Worm (Caenorhabditis elegans) whole organism, young adult: Measurements from ENCODE around the gene F20D6.12.
A peak's percentile ranks its signal among the peaks of the same experiment; 100 is the strongest.

Experiments
- B0019.2 ChIP-seq: fragments of 200-800 bp; sonication (Bioruptor generic); conservative IDR thresholded peaks from 2 replicates; pipeline ENCODE4 v1.3.6; 2022; ENCODE audit warnings: missing genetic modification reagents, missing genetic modification characterization, missing compliant biosample characterization
- C17E4.6 ChIP-seq: fragments of 200-800 bp; sonication (Bioruptor generic); IDR thresholded peaks from 2 replicates; pipeline ENCODE4 v1.3.6; 2022; ENCODE audit warnings: missing genetic modification reagents, missing genetic modification characterization, missing compliant biosample characterization
- D2030.7 ChIP-seq: fragments of 200-800 bp; sonication (Bioruptor generic); IDR thresholded peaks from 2 replicates; pipeline ENCODE4 v1.3.6; 2022; ENCODE audit warnings: missing genetic modification reagents, missing genetic modification characterization, missing compliant biosample characterization
- F22D6.2 ChIP-seq: sonication (generic microtip); optimal IDR thresholded peaks from 2 replicates; lab custom pipeline; 2016; ENCODE audit warnings: mild to moderate bottlenecking, missing genetic modification characterization, missing compliant biosample characterization
- F33H1.4 ChIP-seq: fragments of 200-800 bp; sonication (Bioruptor generic); IDR thresholded peaks from 2 replicates; pipeline ENCODE4 v1.3.6; 2022; ENCODE audit warnings: missing genetic modification reagents, missing genetic modification characterization, missing compliant biosample characterization
- F39B2.1 ChIP-seq: fragments of 200-800 bp; sonication (Bioruptor generic); IDR thresholded peaks from 2 replicates; pipeline ENCODE4 v1.3.6; 2022; ENCODE audit warnings: missing genetic modification reagents, missing genetic modification characterization, missing compliant biosample characterization
- F57A8.1 ChIP-seq: fragments of 200-800 bp; sonication (Bioruptor generic); optimal IDR thresholded peaks from 2 replicates; lab custom pipeline; 2018; ENCODE audit warnings: mild to moderate bottlenecking, missing genetic modification characterization, moderate library complexity, missing compliant biosample characterization
- K12H6.12 ChIP-seq: fragments of 200-800 bp; sonication (Bioruptor generic); optimal IDR thresholded peaks from 2 replicates; lab custom pipeline; 2018; ENCODE audit warnings: mild to moderate bottlenecking, missing genetic modification characterization, missing compliant biosample characterization
- T07F8.4 ChIP-seq: sonication (generic microtip); optimal IDR thresholded peaks from 2 replicates; lab custom pipeline; 2016; ENCODE audit warnings: mild to moderate bottlenecking, missing genetic modification characterization, moderate library complexity, missing compliant biosample characterization
- T26A5.8 ChIP-seq: sonication (generic microtip); optimal IDR thresholded peaks from 2 replicates; lab custom pipeline; 2016; ENCODE audit warnings: missing genetic modification characterization, missing compliant biosample characterization
- Y56A3A.18 ChIP-seq: fragments of 200-800 bp; sonication (Bioruptor generic); IDR thresholded peaks from 2 replicates; pipeline ENCODE4 v1.3.6; 2022; ENCODE audit warnings: missing genetic modification reagents, missing genetic modification characterization, missing compliant biosample characterization
- ZK185.1 ChIP-seq: sonication (generic microtip); optimal IDR thresholded peaks from 2 replicates; lab custom pipeline; 2016; ENCODE audit warnings: mild to moderate bottlenecking, missing genetic modification characterization, missing compliant biosample characterization; ENCODE audit not compliant: poor library complexity, severe bottlenecking
- aptf-2 ChIP-seq: fragments of 200-800 bp; sonication (Bioruptor generic); conservative IDR thresholded peaks from 2 replicates; pipeline ENCODE4 v1.3.6; 2022; ENCODE audit warnings: missing genetic modification reagents, missing genetic modification characterization, missing compliant biosample characterization
- aptf-3 ChIP-seq: fragments of 200-800 bp; sonication (Bioruptor generic); IDR thresholded peaks from 2 replicates; pipeline ENCODE4 v1.3.6; 2022; ENCODE audit warnings: missing genetic modification characterization, missing compliant biosample characterization
- athp-1 ChIP-seq: sonication (generic microtip); optimal IDR thresholded peaks from 2 replicates; lab custom pipeline; 2017; ENCODE audit warnings: mild to moderate bottlenecking, missing genetic modification characterization, missing compliant biosample characterization
- attf-3 ChIP-seq: fragments of 200-800 bp; sonication (Bioruptor generic); conservative IDR thresholded peaks from 2 replicates; pipeline ENCODE4 v1.3.6; 2022; ENCODE audit warnings: missing genetic modification reagents, missing genetic modification characterization, missing compliant biosample characterization
- attf-5 ChIP-seq: fragments of 200-800 bp; sonication (Bioruptor generic); optimal IDR thresholded peaks from 2 replicates; lab custom pipeline; 2018; ENCODE audit warnings: mild to moderate bottlenecking, missing genetic modification characterization, missing compliant biosample characterization
- attf-6 ChIP-seq: fragments of 200-800 bp; sonication (Bioruptor generic); IDR thresholded peaks from 2 replicates; pipeline ENCODE4 v1.3.6; 2022; ENCODE audit warnings: missing genetic modification reagents, missing genetic modification characterization, missing compliant biosample characterization
- ccch-3 ChIP-seq: fragments of 200-800 bp; sonication (Bioruptor generic); optimal IDR thresholded peaks from 2 replicates; lab custom pipeline; 2018; ENCODE audit warnings: mild to moderate bottlenecking, missing genetic modification characterization, missing compliant biosample characterization
- cebp-2 ChIP-seq: fragments of 200-800 bp; sonication (Bioruptor generic); IDR thresholded peaks from 2 replicates; pipeline ENCODE4 v1.3.6; 2022; ENCODE audit warnings: missing genetic modification characterization, missing compliant biosample characterization
- ceh-58 ChIP-seq: fragments of 200-800 bp; sonication (Bioruptor generic); IDR thresholded peaks from 2 replicates; pipeline ENCODE4 v1.3.6; 2022; ENCODE audit warnings: missing genetic modification characterization, missing compliant biosample characterization
- dox-1 ChIP-seq: fragments of 200-800 bp; sonication (Bioruptor generic); IDR thresholded peaks from 2 replicates; pipeline ENCODE4 v1.3.6; 2022; ENCODE audit warnings: missing genetic modification reagents, missing genetic modification characterization, missing compliant biosample characterization
- egl-44 ChIP-seq: fragments of 200-800 bp; sonication (Bioruptor generic); IDR thresholded peaks from 2 replicates; pipeline ENCODE4 v1.3.6; 2022; ENCODE audit warnings: missing genetic modification reagents, missing genetic modification characterization, missing compliant biosample characterization
- fkh-3 ChIP-seq: sonication (generic microtip); optimal IDR thresholded peaks from 2 replicates; lab custom pipeline; 2016; ENCODE audit warnings: mild to moderate bottlenecking, missing genetic modification characterization, missing compliant biosample characterization
- gei-17 ChIP-seq: fragments of 200-800 bp; sonication (Bioruptor generic); optimal IDR thresholded peaks from 2 replicates; lab custom pipeline; 2018; ENCODE audit warnings: mild to moderate bottlenecking, missing genetic modification characterization, missing compliant biosample characterization
- hlh-12 ChIP-seq: sonication (generic microtip); optimal IDR thresholded peaks from 2 replicates; lab custom pipeline; 2016; ENCODE audit warnings: missing genetic modification characterization, missing compliant biosample characterization
- lag-1 ChIP-seq: fragments of 200-800 bp; sonication (Bioruptor generic); IDR thresholded peaks from 2 replicates; pipeline ENCODE4 v1.3.6; 2022; ENCODE audit warnings: missing genetic modification reagents, missing genetic modification characterization, missing compliant biosample characterization
- lin-26 ChIP-seq: fragments of 200-800 bp; sonication (Bioruptor generic); IDR thresholded peaks from 2 replicates; pipeline ENCODE4 v1.3.6; 2022; ENCODE audit warnings: missing genetic modification reagents, missing genetic modification characterization, missing compliant biosample characterization
- lin-40 ChIP-seq: sonication (generic microtip); optimal IDR thresholded peaks from 2 replicates; lab custom pipeline; 2016; ENCODE audit warnings: missing genetic modification characterization, mild to moderate bottlenecking, missing compliant biosample characterization, missing genotype, missing genetic modification reagents
- lsy-27 ChIP-seq: sonication (generic microtip); optimal IDR thresholded peaks from 2 replicates; lab custom pipeline; 2017; ENCODE audit warnings: missing genetic modification characterization, mild to moderate bottlenecking, missing compliant biosample characterization, antibody characterized with exemption, missing genotype, borderline replicate concordance; ENCODE audit not compliant: insufficient read depth
- mes-4 ChIP-seq: sonication (generic microtip); optimal IDR thresholded peaks from 2 replicates; lab custom pipeline; 2016; ENCODE audit warnings: missing genotype, missing genetic modification characterization, missing compliant biosample characterization
- nfya-1 ChIP-seq: sonication (generic microtip); optimal IDR thresholded peaks from 2 replicates; lab custom pipeline; 2017; ENCODE audit warnings: antibody characterized with exemption, missing compliant biosample characterization, missing genetic modification characterization, borderline replicate concordance; ENCODE audit not compliant: insufficient read depth
- nhr-27 ChIP-seq: fragments of 200-800 bp; sonication (Bioruptor generic); optimal IDR thresholded peaks from 2 replicates; lab custom pipeline; 2018; ENCODE audit warnings: mild to moderate bottlenecking, missing genetic modification characterization, moderate library complexity, missing compliant biosample characterization
- pha-4 ChIP-seq: fragments of 150-350 bp; sonication (generic microtip); optimal IDR thresholded peaks from 2 replicates; lab custom pipeline; 2014; ENCODE audit warnings: missing biosample characterization, missing genetic modification reagents, missing genetic modification characterization
- sea-2 ChIP-seq: fragments of 200-800 bp; sonication (Bioruptor generic); IDR thresholded peaks from 2 replicates; pipeline ENCODE4 v1.3.6; 2022; ENCODE audit warnings: missing genetic modification characterization, missing compliant biosample characterization
- tbx-9 ChIP-seq: sonication (generic microtip); optimal IDR thresholded peaks from 2 replicates; lab custom pipeline; 2016; ENCODE audit warnings: borderline replicate concordance, missing genetic modification characterization, inconsistent platforms, missing compliant biosample characterization
- tlf-1 ChIP-seq: fragments of 200-800 bp; sonication (Bioruptor generic); optimal IDR thresholded peaks from 2 replicates; lab custom pipeline; 2018; ENCODE audit warnings: mild to moderate bottlenecking, missing genetic modification characterization, missing compliant biosample characterization
- unc-130 ChIP-seq: sonication (generic microtip); optimal IDR thresholded peaks from 2 replicates; lab custom pipeline; 2016; ENCODE audit warnings: missing genetic modification reagents, missing genetic modification characterization, missing compliant biosample characterization
- unc-62 ChIP-seq: fragments of 150-350 bp; optimal IDR thresholded peaks from 2 replicates; lab custom pipeline; 2014; ENCODE audit warnings: missing biosample characterization, missing genetic modification reagents, missing genetic modification characterization
- ztf-28 ChIP-seq: fragments of 200-800 bp; sonication (Bioruptor generic); IDR thresholded peaks from 2 replicates; pipeline ENCODE4 v1.3.6; 2022; ENCODE audit warnings: missing genetic modification reagents, missing genetic modification characterization, missing compliant biosample characterization

Gene F20D6.12

DNA sequence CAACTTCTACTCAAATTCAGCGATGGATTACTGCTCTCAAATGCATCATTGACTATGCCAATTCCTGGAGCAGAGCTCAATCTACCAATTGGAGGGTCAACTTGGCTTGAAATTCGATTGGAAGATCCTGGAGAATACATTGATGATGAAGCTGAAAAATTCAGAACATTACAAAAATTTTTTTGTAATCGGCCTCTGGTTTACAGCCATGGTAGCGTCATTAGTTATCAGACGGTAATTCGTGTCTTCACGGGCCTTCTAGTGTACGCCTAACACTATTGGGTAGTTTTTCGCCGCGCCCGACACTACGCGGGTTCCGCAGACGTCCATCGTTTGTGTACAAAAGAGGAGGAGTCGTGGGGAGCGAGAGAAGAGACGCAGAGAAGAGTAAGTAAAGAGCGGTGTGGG, 38.8 kb upstream of the F20D6.12 start (continued):
- TF ChIP-seq pha-4 (tag; lab: Kevin White, UChicago) = no peak
- TF ChIP-seq attf-3 (GFP tag; lab: Robert Waterston, UW) = peak; percentile 77
- TF ChIP-seq C17E4.6 (GFP tag; lab: Robert Waterston, UW) = peak; percentile 83
- TF ChIP-seq nfya-1 (tag; lab: Kevin White, UChicago) = no peak
- peak; percentile 94 for TF ChIP-seq attf-6 (GFP tag; lab: Robert Waterston, UW)
- peak; percentile 71 for TF ChIP-seq F33H1.4
- TF ChIP-seq F22D6.2 (tag; lab: Kevin White, UChicago) = peak; percentile 41
- no peak for TF ChIP-seq ccch-3
- TF ChIP-seq aptf-2 (GFP tag; lab: Robert Waterston, UW) = 0 out of 2 replicates have a peak, but pooled peaks have one; percentile 53
- peak; percentile 40 for TF ChIP-seq athp-1 (tag; lab: Kevin White, UChicago)
- TF ChIP-seq lin-26 (GFP tag; lab: Robert Waterston, UW) = peak; percentile 59; the same call in 1 of the 2 replicates
- TF ChIP-seq unc-130 = peak; percentile 62
- TF ChIP-seq hlh-12 (tag; lab: Kevin White, UChicago) = no peak
- peak; percentile 82 for TF ChIP-seq F39B2.1 (GFP tag; lab: Robert Waterston, UW)
- TF ChIP-seq dox-1 (GFP tag; lab: Robert Waterston, UW) = peak; percentile 96
- peak; percentile 20 for TF ChIP-seq T07F8.4 (tag; lab: Kevin White, UChicago)
- TF ChIP-seq K12H6.12 (tag; lab: Kevin White, UChicago) = peak; percentile 54
- TF ChIP-seq D2030.7 (GFP tag; lab: Robert Waterston, UW) = peak; percentile 98
- peak; percentile 23 for TF ChIP-seq nhr-27 (tag; lab: Kevin White, UChicago)
- TF ChIP-seq tbx-9 (tag; lab: Kevin White, UChicago) = no peak
- 0 out of 2 replicates have a peak, but pooled peaks have one; percentile 38 for TF ChIP-seq egl-44
- no peak for TF ChIP-seq T26A5.8 (tag; lab: Kevin White, UChicago)
- TF ChIP-seq F57A8.1 (GFP tag; lab: Kevin White, UChicago) = no peak
- TF ChIP-seq ceh-58 (GFP tag; lab: Robert Waterston, UW) = no peak
- no peak for TF ChIP-seq sea-2 (GFP tag; lab: Robert Waterston, UW)
- TF ChIP-seq B0019.2 (GFP tag; lab: Robert Waterston, UW) = peak; percentile 69
- peak; percentile 36 for TF ChIP-seq mes-4
- TF ChIP-seq lin-40 = peak; percentile 84
- peak; percentile 89 for TF ChIP-seq ZK185.1 (tag; lab: Kevin White, UChicago)
- TF ChIP-seq lag-1 (GFP tag; lab: Robert Waterston, UW) = no peak

DNA sequence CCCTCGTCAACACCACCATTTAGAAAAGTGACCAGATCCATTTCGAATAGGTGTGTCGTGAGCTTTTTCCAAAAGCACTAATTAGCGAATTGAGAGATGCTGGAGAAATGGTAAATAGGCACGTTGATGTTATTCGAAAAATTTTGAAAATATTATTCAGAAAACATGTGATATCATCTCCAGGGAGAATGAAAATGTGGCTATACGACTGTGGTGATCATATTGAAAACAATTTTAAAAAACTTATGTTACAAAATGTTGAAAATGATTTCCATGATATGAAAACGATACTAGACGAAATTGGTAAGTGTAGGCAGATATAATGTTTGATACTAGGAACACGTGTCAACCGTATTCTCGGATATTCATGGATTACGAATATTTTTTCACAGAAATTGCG, 36.9 kb upstream of the F20D6.12 start, which contains the start of gene K07C11.10:
TSS of gene K07C11.10 (minus strand) at position 101 of the 400 bp plus-strand sequence.
- TF ChIP-seq cebp-2 (GFP tag; lab: Robert Waterston, UW) (no peak), Y56A3A.18 (GFP tag; lab: Robert Waterston, UW) (no peak), fkh-3 (tag; lab: Kevin White, UChicago) (no peak), lsy-27 (tag; lab: Kevin White, UChicago) (no peak), attf-5 (GFP tag; lab: Kevin White, UChicago) (no peak), gei-17 (no peak), egl-44 (no peak), unc-62 (GFP tag; lab: Kevin White, UChicago) (no peak), nhr-27 (tag; lab: Kevin White, UChicago) (no peak), ztf-28 (no peak), dox-1 (GFP tag; lab: Robert Waterston, UW) (no peak), tlf-1 (no peak), aptf-3 (GFP tag; lab: Robert Waterston, UW) (no peak)
